Worm (Caenorhabditis elegans): ENCODE data around the gene tat-1.

Gene tat-1

DNA sequence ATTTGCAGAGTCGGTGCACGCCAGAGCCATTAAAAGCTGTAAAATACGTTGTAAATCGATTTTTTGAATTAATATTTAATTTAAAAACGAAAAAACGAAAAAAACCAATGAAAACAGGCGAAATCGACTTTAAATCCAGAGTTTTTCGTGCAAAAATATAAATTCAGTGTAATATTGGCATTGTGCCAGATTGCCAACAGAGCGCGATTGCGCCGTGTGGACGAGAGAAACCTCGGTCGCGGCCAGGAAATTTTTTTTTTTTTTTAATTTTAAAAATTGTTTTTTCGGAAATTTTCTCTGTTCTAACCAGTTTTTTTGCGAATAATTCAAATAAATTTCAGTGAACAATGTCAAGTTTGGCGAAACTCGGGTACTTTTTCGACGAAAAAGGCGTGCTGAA, 70.2 kb downstream of the tat-1 start, which contains the start of the genes pph-4.1 and Y75B8A.31 (continued):
- TF ChIP-seq dve-1 (tag; optimal IDR thresholded peaks at IDR 0.05) (no peak), ceh-9 (tag; optimal IDR thresholded peaks at IDR 0.05) (no peak), Y22D7AL.16 (tag; optimal IDR thresholded peaks at IDR 0.05) (no peak), lin-11 (tag; optimal IDR thresholded peaks at IDR 0.05) (peak; percentile 8), pax-1 (tag; optimal IDR thresholded peaks at IDR 0.05) (peak; percentile 15), nhr-11 (tag; optimal IDR thresholded peaks at IDR 0.05) (no peak), sdc-2 (tag; optimal IDR thresholded peaks at IDR 0.05) (no peak), pat-9 (tag; optimal IDR thresholded peaks at IDR 0.05) (peak; percentile 72), pqm-1 (tag; optimal IDR thresholded peaks at IDR 0.05) (peak; percentile 54), zip-5 (tag; optimal IDR thresholded peaks at IDR 0.05) (peak; percentile 84), K09A11.1 (tag; optimal IDR thresholded peaks at IDR 0.05; ENCODE audit: insufficient read depth) (no peak), ama-1 (optimal IDR thresholded peaks at IDR 0.05) (no peak), lim-6 (tag; optimal IDR thresholded peaks at IDR 0.05) (peak; percentile 65), rnt-1 (tag; optimal IDR thresholded peaks at IDR 0.05) (peak; percentile 67), syd-9 (tag; optimal IDR thresholded peaks at IDR 0.05) (peak; percentile 34), ztf-16 (tag; optimal IDR thresholded peaks at IDR 0.05) (peak; percentile 24), eyg-1 (tag; optimal IDR thresholded peaks at IDR 0.05) (peak; percentile 36), unc-55 (GFP tag; optimal IDR thresholded peaks at IDR 0.05) (no peak), unc-3 (GFP tag; conservative IDR thresholded peaks at IDR 0.05) (peak; percentile 35; the same call in 1 of the 2 replicates), unc-3 (tag; optimal IDR thresholded peaks at IDR 0.05) (peak; percentile 49), nfya-1 (tag; optimal IDR thresholded peaks at IDR 0.05) (peak; percentile 67), pros-1 (tag; optimal IDR thresholded peaks at IDR 0.05) (no peak), dmd-4 (tag; optimal IDR thresholded peaks at IDR 0.05; ENCODE audit: borderline replicate concordance) (no peak), ceh-19 (GFP tag; optimal IDR thresholded peaks at IDR 0.05) (no peak), ceh-22 (tag; optimal IDR thresholded peaks at IDR 0.05) (no peak), elt-2 (tag; optimal IDR thresholded peaks at IDR 0.05) (peak; percentile 77), hlh-8 (tag; optimal IDR thresholded peaks at IDR 0.05) (peak; percentile 83), ceh-48 (tag; optimal IDR thresholded peaks at IDR 0.05) (no peak)

DNA sequence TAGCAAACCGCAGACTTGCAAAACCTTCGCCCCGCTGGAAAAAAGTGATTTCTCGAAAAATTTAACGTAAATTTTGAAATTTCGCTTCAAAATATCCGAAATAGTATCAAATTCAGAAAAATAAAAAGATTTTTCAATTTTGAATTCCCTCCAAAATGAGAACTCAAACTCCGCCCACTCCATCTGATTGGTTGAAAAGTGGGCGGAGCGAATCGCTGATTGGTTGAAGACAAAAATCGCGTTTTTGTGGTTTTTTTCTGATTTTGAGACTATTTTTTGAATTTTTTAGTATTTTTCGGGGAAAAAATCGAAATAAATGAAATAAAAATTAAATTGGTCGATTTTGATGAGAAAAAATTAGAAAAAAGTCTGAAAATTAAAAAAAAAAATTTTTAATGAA, 72.5 kb downstream of the tat-1 start:
- TF ChIP-seq hlh-30 (tag; optimal IDR thresholded peaks at IDR 0.05; ENCODE audit: insufficient read depth), result no peak
- TF ChIP-seq nfya-1 (tag; optimal IDR thresholded peaks at IDR 0.05), result peak; percentile 81
- TF ChIP-seq ceh-18 (tag; optimal IDR thresholded peaks at IDR 0.05), result no peak
- no peak for TF ChIP-seq gmeb-2 (tag; optimal IDR thresholded peaks at IDR 0.05)
- TF ChIP-seq lin-11 (tag; optimal IDR thresholded peaks at IDR 0.05), result no peak

All from whole organism, late embryonic.